Worm (Caenorhabditis elegans): Measurements from ENCODE around the gene fbxb-25.
"Not testable (repeated sequence)": the region's sequence is repeated elsewhere in the genome, so short reads cannot be mapped to it uniquely, and the experiment has no call there.

Gene fbxb-25

ce11 chrII:1683742-1684141 lies at the start of gene fbxb-25:
fbxb-25 (plus strand) TSS chrII:1684042.
- TF ChIP-seq ceh-45 (GFP tag; IDR thresholded peaks at IDR 0.05) (no peak), T23F11.4 (GFP tag; optimal IDR thresholded peaks at IDR 0.05) (no peak), tbx-7 (tag; optimal IDR thresholded peaks at IDR 0.05) (no peak), ceh-24 (tag; optimal IDR thresholded peaks at IDR 0.05) (no peak), hlh-15 (tag; optimal IDR thresholded peaks at IDR 0.05) (no peak), fkh-10 (GFP tag; optimal IDR thresholded peaks at IDR 0.05) (no peak), ceh-48 (tag; optimal IDR thresholded peaks at IDR 0.05) (no peak), lin-11 (tag; optimal IDR thresholded peaks at IDR 0.05) (no peak), pha-4 (tag; optimal IDR thresholded peaks at IDR 0.05) (no peak), madf-2 (tag; optimal IDR thresholded peaks at IDR 0.05) (no peak), nhr-11 (tag; optimal IDR thresholded peaks at IDR 0.05) (no peak), ztf-16 (tag; optimal IDR thresholded peaks at IDR 0.05) (no peak), pha-2 (tag; optimal IDR thresholded peaks at IDR 0.05) (no peak), fax-1 (tag; optimal IDR thresholded peaks at IDR 0.05) (no peak)

- TF ChIP-seq hlh-15 (tag; optimal IDR thresholded peaks at IDR 0.05) (no peak), zip-5 (tag; optimal IDR thresholded peaks at IDR 0.05) (no peak), C38D4.7 (GFP tag; optimal IDR thresholded peaks at IDR 0.05) (no peak), ceh-22 (tag; optimal IDR thresholded peaks at IDR 0.05) (no peak), ztf-16 (tag; optimal IDR thresholded peaks at IDR 0.05) (no peak), fkh-6 (tag; optimal IDR thresholded peaks at IDR 0.05) (no peak), dve-1 (tag; optimal IDR thresholded peaks at IDR 0.05) (no peak)
These were observed 47.9 kb upstream of the fbxb-25 start for ce11 chrII:1635969-1636368.

ce11 chrII:1636392-1636791 lies 47.5 kb upstream of the fbxb-25 start, which contains the start of gene srg-20:
srg-20 (plus strand) TSS chrII:1636692.
- TF ChIP-seq pha-2 (tag; optimal IDR thresholded peaks at IDR 0.05); ceh-18 (tag; optimal IDR thresholded peaks at IDR 0.05); ama-1 (optimal IDR thresholded peaks at IDR 0.05): not testable (repeated sequence)

ce11 chrII:1640496-1640895 lies 43.3 kb upstream of the fbxb-25 start, which contains the start of gene srh-72:
srh-72 (minus strand) TSS chrII:1640596.
- TF ChIP-seq mec-3 (tag; optimal IDR thresholded peaks at IDR 0.05; ENCODE audit: borderline replicate concordance) (no peak), ceh-48 (tag; optimal IDR thresholded peaks at IDR 0.05) (no peak), C38D4.7 (GFP tag; optimal IDR thresholded peaks at IDR 0.05) (no peak), nhr-232 (tag; optimal IDR thresholded peaks at IDR 0.05) (no peak), F13H6.1 (tag; optimal IDR thresholded peaks at IDR 0.05) (no peak), ceh-22 (tag; optimal IDR thresholded peaks at IDR 0.05) (no peak), ttx-3 (tag; optimal IDR thresholded peaks at IDR 0.05) (no peak), gmeb-2 (tag; optimal IDR thresholded peaks at IDR 0.05) (no peak), Y22D7AL.16 (tag; optimal IDR thresholded peaks at IDR 0.05) (no peak), pag-3 (tag; optimal IDR thresholded peaks at IDR 0.05; ENCODE audit: borderline replicate concordance) (no peak), ceh-34 (tag; optimal IDR thresholded peaks at IDR 0.05) (no peak), ceh-19 (GFP tag; optimal IDR thresholded peaks at IDR 0.05) (no peak), dve-1 (tag; optimal IDR thresholded peaks at IDR 0.05) (no peak), madf-2 (tag; optimal IDR thresholded peaks at IDR 0.05) (no peak), npax-4 (tag; optimal IDR thresholded peaks at IDR 0.05) (no peak), K09A11.1 (tag; optimal IDR thresholded peaks at IDR 0.05; ENCODE audit: insufficient read depth) (no peak), fkh-6 (tag; optimal IDR thresholded peaks at IDR 0.05) (no peak), ceh-14 (tag; optimal IDR thresholded peaks at IDR 0.05) (no peak)

DNA sequence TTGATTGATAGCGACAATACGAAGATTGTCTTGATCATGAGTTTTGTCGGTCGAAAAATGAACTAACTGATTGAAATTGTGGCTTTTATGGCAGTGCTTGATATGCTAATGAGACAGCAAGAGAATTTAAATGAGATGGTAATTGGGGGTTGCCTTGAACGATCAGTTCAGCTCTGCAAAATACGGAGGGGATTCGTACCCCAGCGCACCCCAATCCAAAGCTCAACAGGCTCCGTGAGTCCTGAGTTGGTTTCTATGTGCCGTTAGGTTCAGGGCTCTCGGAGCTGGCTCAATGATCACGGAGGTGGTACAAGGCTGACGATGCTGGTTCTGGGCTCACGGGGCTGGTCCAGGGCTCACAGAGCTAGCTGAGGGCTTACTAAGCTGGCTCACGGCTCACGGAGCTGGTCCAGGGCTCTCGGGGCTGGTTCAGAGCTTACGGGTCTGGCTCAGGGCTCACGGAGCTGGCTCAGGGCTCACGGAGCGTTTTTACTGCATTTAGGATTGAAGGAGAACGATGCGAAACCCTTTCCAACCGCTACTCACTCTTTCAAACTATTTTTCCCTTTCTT lies 39.0 kb upstream of the fbxb-25 start, which contains the start of gene ZC204.6:
Gene ZC204.6 (minus strand): TSS at position 51 of the 572 bp plus-strand sequence.
- TF ChIP-seq zip-5 (tag; optimal IDR thresholded peaks at IDR 0.05): no peak
- TF ChIP-seq elt-2 (tag; optimal IDR thresholded peaks at IDR 0.05): no peak
- no peak for TF ChIP-seq pax-1 (tag; optimal IDR thresholded peaks at IDR 0.05)
- TF ChIP-seq npax-4 (tag; optimal IDR thresholded peaks at IDR 0.05): no peak
- no peak for TF ChIP-seq K09A11.1 (tag; optimal IDR thresholded peaks at IDR 0.05; ENCODE audit: insufficient read depth)
- no peak for TF ChIP-seq dve-1 (tag; optimal IDR thresholded peaks at IDR 0.05)
- TF ChIP-seq pqm-1 (tag; optimal IDR thresholded peaks at IDR 0.05): no peak
- TF ChIP-seq ceh-31 (tag; optimal IDR thresholded peaks at IDR 0.05): no peak
- no peak for TF ChIP-seq C38D4.7 (GFP tag; optimal IDR thresholded peaks at IDR 0.05)

All from whole organism, late embryonic.